Worm (Caenorhabditis elegans) whole organism, L4 larva: ENCODE results near the gene Y51B9A.7.

Experiments used
- fkh-10 ChIP-seq: fragments of 150-350 bp; optimal IDR thresholded peaks from 2 replicates; lab custom pipeline; 2014; ENCODE audit warnings: missing biosample characterization, missing genetic modification reagents, missing genetic modification characterization
- nhr-77 ChIP-seq: fragments of 150-350 bp; optimal IDR thresholded peaks from 2 replicates; lab custom pipeline; 2014; ENCODE audit warnings: missing biosample characterization, missing genetic modification characterization
- php-3 ChIP-seq: fragments of 200-800 bp; sonication (Bioruptor generic); IDR thresholded peaks from 2 replicates; pipeline ENCODE4 v1.3.6; 2022; ENCODE audit warnings: missing genetic modification reagents, missing genetic modification characterization, missing compliant biosample characterization

- TF ChIP-seq fkh-10 (peak; percentile 42), nhr-77 (no peak), php-3 (GFP tag; lab: Robert Waterston, UW) (no peak)
Observed at ce11 chrII:9431119-9431518, 31.3 kb downstream of the Y51B9A.7 start.
